Worm (Caenorhabditis elegans) whole organism, L4 larva: ENCODE results near the gene F29B9.12.

Experiments used
- T20F7.1 ChIP-seq: fragments of 200-800 bp; sonication (Bioruptor generic); optimal IDR thresholded peaks from 2 replicates; lab custom pipeline; 2018; ENCODE audit warnings: mild to moderate bottlenecking, missing genetic modification characterization, missing compliant biosample characterization
- ZK546.5 ChIP-seq, 2 experiments: sonication (generic microtip); optimal IDR thresholded peaks; 2 replicates each; lab custom pipeline; 2017; ENCODE audit warnings: missing biosample characterization in 2 of 2, missing genetic modification characterization in 2 of 2
- ceh-82 ChIP-seq: sonication (generic microtip); optimal IDR thresholded peaks from 2 replicates; lab custom pipeline; 2017; ENCODE audit warnings: missing biosample characterization, missing genetic modification characterization
- fos-1 ChIP-seq: fragments of 150-350 bp; optimal IDR thresholded peaks from 2 replicates; lab custom pipeline; 2014; ENCODE audit warnings: missing biosample characterization, missing genetic modification characterization
- mxl-3 ChIP-seq: fragments of 200-800 bp; sonication (Bioruptor generic); optimal IDR thresholded peaks from 2 replicates; lab custom pipeline; 2018; ENCODE audit warnings: mild to moderate bottlenecking, missing genetic modification characterization, missing compliant biosample characterization
- nhr-11 ChIP-seq: fragments of 150-350 bp; optimal IDR thresholded peaks from 2 replicates; lab custom pipeline; 2014; ENCODE audit warnings: missing biosample characterization, missing genetic modification characterization

- TF ChIP-seq mxl-3 (GFP tag; lab: Kevin White, UChicago): no peak
- TF ChIP-seq fos-1 (tag; lab: Kevin White, UChicago): no peak
- no peak for TF ChIP-seq ceh-82
- TF ChIP-seq ZK546.5 (tag; optimal IDR thresholded peaks at IDR 0.05; lab: Kevin White, UChicago): no peak
- no peak for TF ChIP-seq nhr-11 (tag; lab: Kevin White, UChicago)
- no peak for TF ChIP-seq T20F7.1 (GFP tag; lab: Kevin White, UChicago)
These were observed 35.9 kb upstream of the F29B9.12 start, which contains the start of gene R105.1 for ce11 chrIV:4633393-4633792.
